Worm (Caenorhabditis elegans) whole organism, L4/young adult: Measurements from ENCODE around the gene F11C1.7.

ENCODE experiments used
- W03F9.2 ChIP-seq: fragments of 150-350 bp; optimal IDR thresholded peaks from 2 replicates; lab custom pipeline; 2014; ENCODE audit warnings: missing biosample characterization, missing genetic modification characterization
- dao-5 ChIP-seq: sonication (generic microtip); optimal IDR thresholded peaks from 2 replicates; lab custom pipeline; 2016; ENCODE audit warnings: missing genotype, missing genetic modification characterization, moderate library complexity, missing compliant biosample characterization
- him-1 ChIP-seq: sonication (generic microtip); optimal IDR thresholded peaks from 2 replicates; lab custom pipeline; 2016; ENCODE audit warnings: missing genotype, missing genetic modification reagents, missing genetic modification characterization, missing compliant biosample characterization

Gene F11C1.7

ce11 chrX:13007857-13008813 is 19.0 kb downstream of the F11C1.7 start, which contains the start of gene nhr-25:
Gene nhr-25, plus strand, starts transcription at chrX:13008493.
- TF ChIP-seq him-1 (tag; lab: Kevin White, UChicago) (no peak), dao-5 (tag; lab: Kevin White, UChicago) (no peak), W03F9.2 (tag; lab: Kevin White, UChicago) (no peak)

- TF ChIP-seq W03F9.2 (tag; lab: Kevin White, UChicago) = no peak
- TF ChIP-seq dao-5 (tag; lab: Kevin White, UChicago) = no peak
- no peak for TF ChIP-seq him-1 (tag; lab: Kevin White, UChicago)
Observed at ce11 chrX:13008895-13009294, 19.8 kb downstream of the F11C1.7 start.

ce11 chrX:13009645-13010044 is 20.5 kb downstream of the F11C1.7 start:
- TF ChIP-seq him-1 (tag; lab: Kevin White, UChicago) = no peak

ce11 chrX:13011897-13012296 is 22.8 kb downstream of the F11C1.7 start:
- no peak for TF ChIP-seq him-1 (tag; lab: Kevin White, UChicago)

ce11 chrX:13014341-13014740 is 25.2 kb downstream of the F11C1.7 start:
- TF ChIP-seq W03F9.2 (tag; lab: Kevin White, UChicago) (no peak), dao-5 (tag; lab: Kevin White, UChicago) (no peak), him-1 (tag; lab: Kevin White, UChicago) (no peak)

- TF ChIP-seq dao-5 (tag; lab: Kevin White, UChicago) (no peak), W03F9.2 (tag; lab: Kevin White, UChicago) (no peak), him-1 (tag; lab: Kevin White, UChicago) (no peak)
Observed at ce11 chrX:13016290-13016689, 27.1 kb downstream of the F11C1.7 start.

- TF ChIP-seq W03F9.2 (tag; lab: Kevin White, UChicago) = no peak
- TF ChIP-seq him-1 (tag; lab: Kevin White, UChicago) = no peak
Observed at ce11 chrX:13021446-13021845, 32.3 kb downstream of the F11C1.7 start.

ce11 chrX:13032610-13033009 is 43.5 kb downstream of the F11C1.7 start, which contains the start of gene npr-10:
Gene npr-10, minus strand, starts transcription at chrX:13032710.
- no peak for TF ChIP-seq him-1 (tag; lab: Kevin White, UChicago)
- TF ChIP-seq dao-5 (tag; lab: Kevin White, UChicago) = no peak
- no peak for TF ChIP-seq W03F9.2 (tag; lab: Kevin White, UChicago)

ce11 chrX:13033850-13034249 is 44.7 kb downstream of the F11C1.7 start:
- no peak for TF ChIP-seq him-1 (tag; lab: Kevin White, UChicago)
- TF ChIP-seq dao-5 (tag; lab: Kevin White, UChicago) = no peak

ce11 chrX:13034333-13034732 is 45.2 kb downstream of the F11C1.7 start:
- TF ChIP-seq dao-5 (tag; lab: Kevin White, UChicago) (no peak), him-1 (tag; lab: Kevin White, UChicago) (no peak), W03F9.2 (tag; lab: Kevin White, UChicago) (no peak)

- TF ChIP-seq W03F9.2 (tag; lab: Kevin White, UChicago) = peak; percentile 19
- TF ChIP-seq him-1 (tag; lab: Kevin White, UChicago) = no peak
- TF ChIP-seq dao-5 (tag; lab: Kevin White, UChicago) = peak; percentile 17
Observed at ce11 chrX:13038791-13039190, 49.6 kb downstream of the F11C1.7 start.
